Worm (Caenorhabditis elegans): ENCODE measurements around the gene Y52E8A.2.

- no peak for TF ChIP-seq tbx-2 (tag; optimal IDR thresholded peaks at IDR 0.05)
- TF ChIP-seq ztf-4 (tag; optimal IDR thresholded peaks at IDR 0.05), result no peak
- no peak for TF ChIP-seq sup-37 (GFP tag; optimal IDR thresholded peaks at IDR 0.05)
- TF ChIP-seq aha-1 (tag; optimal IDR thresholded peaks at IDR 0.05), result no peak
- no peak for TF ChIP-seq lin-35 (GFP tag; optimal IDR thresholded peaks at IDR 0.05)
- TF ChIP-seq nhr-11 (tag; optimal IDR thresholded peaks at IDR 0.05), result no peak
- no peak for TF ChIP-seq sox-4 (tag; optimal IDR thresholded peaks at IDR 0.05)
Observed at ce11 chrII:4297259-4297658, 23.4 kb upstream of the Y52E8A.2 start.
